Worm (Caenorhabditis elegans) whole organism, young adult: ENCODE data around the gene vit-4.

ENCODE experiments used
- F22D6.2 ChIP-seq: sonication (generic microtip); optimal IDR thresholded peaks from 2 replicates; lab custom pipeline; 2016; ENCODE audit warnings: mild to moderate bottlenecking, missing genetic modification characterization, missing compliant biosample characterization
- ZK185.1 ChIP-seq: sonication (generic microtip); optimal IDR thresholded peaks from 2 replicates; lab custom pipeline; 2016; ENCODE audit warnings: mild to moderate bottlenecking, missing genetic modification characterization, missing compliant biosample characterization; ENCODE audit not compliant: poor library complexity, severe bottlenecking
- ceh-79 ChIP-seq: sonication (generic microtip); optimal IDR thresholded peaks from 2 replicates; lab custom pipeline; 2017; ENCODE audit warnings: mild to moderate bottlenecking, missing genetic modification characterization, missing compliant biosample characterization
- ceh-91 ChIP-seq: fragments of 200-800 bp; sonication (Bioruptor generic); IDR thresholded peaks from 2 replicates; pipeline ENCODE4 v1.3.6; 2022; ENCODE audit warnings: missing genetic modification reagents, missing genetic modification characterization, missing compliant biosample characterization
- ets-4 ChIP-seq: fragments of 200-800 bp; sonication (Bioruptor generic); optimal IDR thresholded peaks from 2 replicates; lab custom pipeline; 2018; ENCODE audit warnings: mild to moderate bottlenecking, missing genetic modification characterization, missing compliant biosample characterization
- fkh-3 ChIP-seq: sonication (generic microtip); optimal IDR thresholded peaks from 2 replicates; lab custom pipeline; 2016; ENCODE audit warnings: mild to moderate bottlenecking, missing genetic modification characterization, missing compliant biosample characterization
- hlh-12 ChIP-seq: sonication (generic microtip); optimal IDR thresholded peaks from 2 replicates; lab custom pipeline; 2016; ENCODE audit warnings: missing genetic modification characterization, missing compliant biosample characterization
- pha-4 ChIP-seq: fragments of 150-350 bp; sonication (generic microtip); optimal IDR thresholded peaks from 2 replicates; lab custom pipeline; 2014; ENCODE audit warnings: missing biosample characterization, missing genetic modification reagents, missing genetic modification characterization
- xnd-1 ChIP-seq: sonication (generic microtip); optimal IDR thresholded peaks from 2 replicates; lab custom pipeline; 2016; ENCODE audit warnings: missing genotype, missing genetic modification reagents, missing genetic modification characterization, missing compliant biosample characterization
- zfh-2 ChIP-seq: fragments of 200-800 bp; sonication (Bioruptor generic); conservative IDR thresholded peaks from 2 replicates; pipeline ENCODE4 v1.3.6; 2022; ENCODE audit warnings: missing genetic modification reagents, missing genetic modification characterization, missing compliant biosample characterization

DNA sequence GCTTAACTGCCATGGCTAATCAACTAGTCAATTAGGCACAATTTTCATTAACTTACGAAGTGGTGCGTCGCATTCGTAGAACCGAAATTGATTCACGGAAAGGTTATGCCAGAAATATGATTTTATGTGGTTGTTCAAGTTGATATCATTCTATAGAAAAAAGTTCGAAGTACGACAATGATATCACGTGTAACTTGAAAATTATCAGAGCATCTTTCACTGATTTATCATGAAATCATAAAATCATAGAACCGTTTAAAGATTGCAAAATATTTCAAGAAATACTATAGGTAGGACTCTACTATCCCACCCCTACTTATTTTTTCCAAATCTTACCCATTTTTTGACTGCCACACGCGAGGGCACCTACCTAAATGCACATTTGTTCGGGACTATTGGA lies 10.8 kb downstream of the vit-4 start:
- TF ChIP-seq ceh-91 (GFP tag; lab: Robert Waterston, UW) (no peak), ets-4 (GFP tag; lab: Kevin White, UChicago) (no peak), zfh-2 (no peak), ZK185.1 (no peak), ceh-79 (tag; lab: Kevin White, UChicago) (no peak), hlh-12 (no peak), pha-4 (tag; lab: Kevin White, UChicago) (no peak), fkh-3 (tag; lab: Kevin White, UChicago) (no peak), xnd-1 (no peak), F22D6.2 (no peak)
